Fruit fly (Drosophila melanogaster) whole organism, pupa: ENCODE measurements around the gene Pif1A.

ENCODE experiments used
- CG10348 ChIP-seq: fragments of 200-800 bp; sonication (Bioruptor generic); IDR thresholded peaks from 2 replicates; pipeline ENCODE4 v1.3.6; 2022; ENCODE audit warnings: missing biosample characterization, missing genetic modification characterization
- CG12605 ChIP-seq: fragments of 200-800 bp; sonication (Bioruptor generic); IDR thresholded peaks from 2 replicates; pipeline ENCODE4 v1.3.6; 2022; ENCODE audit warnings: missing biosample characterization, missing genetic modification characterization
- CG13204 ChIP-seq: fragments of 200-800 bp; sonication (Bioruptor generic); optimal IDR thresholded peaks from 2 replicates; lab custom pipeline; 2018; ENCODE audit warnings: missing biosample characterization, mild to moderate bottlenecking, missing genetic modification characterization, moderate library complexity
- CG14655 ChIP-seq: fragments of 200-800 bp; sonication (Bioruptor generic); optimal IDR thresholded peaks from 3 replicates; lab custom pipeline; 2017; ENCODE audit warnings: mild to moderate bottlenecking, missing biosample characterization, missing genetic modification reagents, missing genetic modification characterization
- CG15710 ChIP-seq: fragments of 200-800 bp; sonication (Bioruptor generic); optimal IDR thresholded peaks from 2 replicates; lab custom pipeline; 2018; ENCODE audit warnings: missing biosample characterization, mild to moderate bottlenecking, missing genetic modification characterization, moderate library complexity
- CG17806 ChIP-seq: fragments of 200-800 bp; sonication (Bioruptor generic); optimal IDR thresholded peaks from 2 replicates; lab custom pipeline; 2018; ENCODE audit warnings: missing biosample characterization, mild to moderate bottlenecking, missing genetic modification characterization, moderate library complexity
- CG32121 ChIP-seq: fragments of 200-800 bp; sonication (Bioruptor generic); IDR thresholded peaks from 2 replicates; pipeline ENCODE4 v1.3.6; 2022; ENCODE audit warnings: missing biosample characterization, missing genetic modification characterization
- CG34367 ChIP-seq: fragments of 200-800 bp; sonication (Bioruptor generic); optimal IDR thresholded peaks from 2 replicates; lab custom pipeline; 2018; ENCODE audit warnings: missing biosample characterization, mild to moderate bottlenecking, missing genetic modification characterization
- CG4496 ChIP-seq: fragments of 200-800 bp; sonication (Bioruptor generic); IDR thresholded peaks from 3 replicates; pipeline ENCODE4 v1.3.6; 2022; ENCODE audit warnings: missing biosample characterization, missing genetic modification characterization
- CG8159 ChIP-seq: fragments of 200-800 bp; sonication (Bioruptor generic); optimal IDR thresholded peaks from 3 replicates; lab custom pipeline; 2018; ENCODE audit warnings: missing biosample characterization, mild to moderate bottlenecking, missing genetic modification characterization, moderate library complexity
- CG8301 ChIP-seq: fragments of 200-800 bp; sonication (Bioruptor generic); optimal IDR thresholded peaks from 2 replicates; lab custom pipeline; 2018; ENCODE audit warnings: missing biosample characterization, mild to moderate bottlenecking, missing genetic modification characterization
- CG9948 ChIP-seq: fragments of 200-800 bp; sonication (Bioruptor generic); optimal IDR thresholded peaks from 2 replicates; lab custom pipeline; 2018; ENCODE audit warnings: missing biosample characterization, mild to moderate bottlenecking, missing genetic modification characterization, moderate library complexity
- D1 ChIP-seq: fragments of 200-800 bp; sonication (Bioruptor generic); optimal IDR thresholded peaks from 2 replicates; lab custom pipeline; 2018; ENCODE audit warnings: missing biosample characterization, mild to moderate bottlenecking, missing genetic modification characterization, moderate library complexity
- EcR ChIP-seq: fragments of 200-800 bp; sonication (Bioruptor generic); optimal IDR thresholded peaks from 3 replicates; lab custom pipeline; 2019; ENCODE audit warnings: missing biosample characterization, missing genetic modification characterization, mild to moderate bottlenecking, moderate library complexity, missing genetic modification reagents
- Ets98B ChIP-seq: fragments of 200-800 bp; sonication (Bioruptor generic); IDR thresholded peaks from 2 replicates; pipeline ENCODE4 v1.3.6; 2022; ENCODE audit warnings: missing biosample characterization, missing genetic modification characterization
- Pif1A ChIP-seq: fragments of 200-800 bp; sonication (Bioruptor generic); optimal IDR thresholded peaks from 3 replicates; lab custom pipeline; 2016; ENCODE audit warnings: missing biosample characterization, missing genetic modification characterization
- Pif1B ChIP-seq: fragments of 200-800 bp; sonication (Bioruptor generic); optimal IDR thresholded peaks from 3 replicates; lab custom pipeline; 2016; ENCODE audit warnings: missing biosample characterization, missing genetic modification characterization
- Snoo ChIP-seq: fragments of 200-800 bp; sonication (Bioruptor generic); optimal IDR thresholded peaks from 3 replicates; lab custom pipeline; 2017; ENCODE audit warnings: missing biosample characterization, mild to moderate bottlenecking, missing genetic modification characterization, inconsistent platforms
- fd96Ca ChIP-seq: fragments of 200-800 bp; sonication (Bioruptor generic); IDR thresholded peaks from 3 replicates; pipeline ENCODE4 v1.3.6; 2022; ENCODE audit warnings: missing biosample characterization, missing genetic modification characterization
- gl ChIP-seq: fragments of 200-800 bp; sonication (Bioruptor generic); optimal IDR thresholded peaks from 2 replicates; lab custom pipeline; 2018; ENCODE audit warnings: missing biosample characterization, mild to moderate bottlenecking, missing genetic modification characterization
- rn ChIP-seq: fragments of 200-800 bp; sonication (Bioruptor generic); IDR thresholded peaks from 2 replicates; pipeline ENCODE4 v1.3.6; 2022; ENCODE audit warnings: missing biosample characterization, missing genetic modification characterization

The Pif1A gene

DNA sequence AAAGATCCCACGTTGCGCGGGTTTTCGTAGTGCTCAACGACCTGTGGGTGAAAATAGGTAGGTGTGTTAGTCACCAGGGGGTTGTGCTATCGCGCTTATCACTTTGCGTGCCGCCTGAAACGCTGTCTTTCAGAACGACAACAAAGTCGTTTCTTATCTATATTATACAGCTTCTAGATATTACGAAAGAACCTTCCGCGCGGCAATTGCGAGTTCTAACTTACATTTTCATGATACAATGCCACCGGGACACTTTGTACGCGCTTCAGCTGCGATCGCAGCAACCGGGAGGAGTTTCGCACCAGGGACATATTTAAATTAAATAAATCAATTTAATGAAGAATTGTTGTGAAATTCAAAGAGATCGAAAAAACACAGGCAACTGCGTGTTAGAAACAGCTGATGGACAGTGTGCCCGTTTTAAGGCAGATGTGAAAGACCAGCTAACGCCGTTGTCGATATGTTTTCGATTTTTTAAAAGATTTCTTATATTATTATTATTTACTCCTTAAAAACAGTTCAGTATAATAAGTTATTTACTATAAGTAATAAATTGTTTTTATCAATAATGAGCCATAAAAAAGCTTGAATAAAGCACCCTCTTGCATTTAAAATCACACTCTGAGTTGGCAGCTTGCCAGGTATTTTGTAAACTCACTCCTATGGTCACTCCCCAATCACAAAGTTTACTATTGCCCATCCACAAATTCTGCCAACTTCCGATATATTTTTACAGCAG is 23.0 kb upstream of the Pif1A start, which contains the start of the genes IscU and CG8379:
IscU (minus strand) TSS at position 417 of the 739 bp plus-strand sequence.
CG8379 (plus strand) TSS at position 651 of the 739 bp plus-strand sequence.
- TF ChIP-seq CG34367 (tag; lab: Kevin White, UChicago): no peak
- no peak for TF ChIP-seq CG13204 (GFP tag; lab: Kevin White, UChicago)
- TF ChIP-seq CG15710 (tag; lab: Kevin White, UChicago): no peak
- no peak for TF ChIP-seq CG4496 (GFP tag; lab: Robert Waterston, UW)
- TF ChIP-seq CG8159 (tag; lab: Kevin White, UChicago): no peak
- TF ChIP-seq fd96Ca (GFP tag; lab: Robert Waterston, UW): no peak
- TF ChIP-seq CG32121 (GFP tag; lab: Robert Waterston, UW): no peak
- TF ChIP-seq Pif1B: no peak
- no peak for TF ChIP-seq D1 (tag; lab: Kevin White, UChicago)
- no peak for TF ChIP-seq EcR (GFP tag; lab: Kevin White, UChicago)
- TF ChIP-seq Snoo: no peak
- no peak for TF ChIP-seq Pif1A (GFP tag; lab: Kevin White, UChicago)
- TF ChIP-seq rn (GFP tag; lab: Robert Waterston, UW): no peak
- no peak for TF ChIP-seq CG8301 (tag; lab: Kevin White, UChicago)
- no peak for TF ChIP-seq CG12605
- TF ChIP-seq CG10348 (GFP tag; lab: Robert Waterston, UW): no peak
- no peak for TF ChIP-seq CG14655 (GFP tag; lab: Kevin White, UChicago)
- TF ChIP-seq, all 21 proteins: peak for 0

DNA sequence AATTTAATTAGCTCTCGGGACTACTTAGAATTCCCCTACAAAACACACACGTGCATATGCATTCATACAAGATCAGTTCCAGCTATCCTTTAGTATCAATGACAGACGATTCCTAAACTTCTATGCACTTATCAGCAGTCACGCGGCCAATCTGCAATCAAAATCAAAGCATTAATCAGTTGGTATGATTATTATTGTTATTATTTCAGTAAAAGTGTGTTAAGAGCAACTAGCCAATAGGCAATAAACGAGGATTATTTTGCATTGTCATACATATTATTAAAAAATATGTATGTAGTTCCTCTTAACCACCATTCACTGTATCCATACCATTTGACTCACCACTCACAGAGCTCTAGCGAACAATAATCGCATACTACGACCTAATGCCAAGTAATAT is 21.9 kb upstream of the Pif1A start:
- TF ChIP-seq CG13204 (GFP tag; lab: Kevin White, UChicago): no peak
- TF ChIP-seq CG34367 (tag; lab: Kevin White, UChicago): no peak
- TF ChIP-seq CG8159 (tag; lab: Kevin White, UChicago): no peak
- no peak for TF ChIP-seq CG8301 (tag; lab: Kevin White, UChicago)
- no peak for TF ChIP-seq CG9948 (tag; lab: Kevin White, UChicago)
- no peak for TF ChIP-seq D1 (tag; lab: Kevin White, UChicago)
- TF ChIP-seq Pif1B: no peak
- no peak for TF ChIP-seq Pif1A (GFP tag; lab: Kevin White, UChicago)
- no peak for TF ChIP-seq Ets98B (GFP tag; lab: Robert Waterston, UW)
- no peak for TF ChIP-seq CG32121 (GFP tag; lab: Robert Waterston, UW)
- no peak for TF ChIP-seq CG15710 (tag; lab: Kevin White, UChicago)
- no peak for TF ChIP-seq CG10348 (GFP tag; lab: Robert Waterston, UW)
- no peak for TF ChIP-seq CG4496 (GFP tag; lab: Robert Waterston, UW)
- no peak for TF ChIP-seq CG12605

DNA sequence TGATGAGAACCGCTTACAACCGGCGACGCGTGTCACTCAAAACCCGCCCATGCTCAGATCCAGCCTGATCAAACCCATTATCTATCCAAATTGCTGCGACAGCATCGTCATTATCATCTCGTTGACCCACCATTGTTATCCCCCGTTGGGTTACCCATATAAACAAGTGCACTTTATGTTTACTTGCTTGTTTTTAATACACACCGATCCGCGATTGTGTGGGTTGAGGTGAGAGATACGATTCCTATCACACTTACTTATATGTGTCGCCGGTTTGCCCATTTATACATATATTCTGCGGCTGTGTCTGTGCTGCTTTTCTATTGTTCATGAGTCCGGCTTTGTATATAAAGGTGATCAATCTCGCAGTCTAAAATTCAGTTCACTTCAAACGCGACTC is 20.6 kb upstream of the Pif1A start, which contains the start of gene CG8369:
CG8369 (plus strand) TSS at position 386 of the 400 bp plus-strand sequence.
- no peak for TF ChIP-seq CG8301 (tag; lab: Kevin White, UChicago)
- no peak for TF ChIP-seq Pif1B
- no peak for TF ChIP-seq CG12605
- TF ChIP-seq EcR (GFP tag; lab: Kevin White, UChicago): peak; percentile 51
- TF ChIP-seq, all 21 proteins: peak for 1

DNA sequence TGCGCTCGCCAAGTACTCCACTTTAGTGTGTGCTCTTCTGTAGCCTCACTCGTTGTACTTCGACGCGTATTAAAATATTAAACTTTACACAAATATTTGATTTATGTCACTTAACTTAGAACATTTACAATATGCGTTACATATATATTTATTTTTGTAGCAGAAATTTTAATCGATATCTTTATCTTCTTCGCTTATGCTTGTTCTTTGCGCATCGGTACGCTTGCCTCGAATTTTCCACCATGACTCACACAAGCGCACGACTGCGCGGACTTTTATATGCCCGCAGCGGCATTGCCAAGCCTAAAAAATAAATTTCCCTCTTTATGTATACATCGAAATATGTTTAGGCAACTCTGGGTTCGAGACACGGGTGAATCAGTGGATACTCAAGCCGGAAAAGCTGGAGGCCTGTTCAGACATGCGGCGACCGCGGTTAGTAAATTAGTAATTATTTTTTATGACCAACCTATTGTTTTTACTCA is 19.5 kb upstream of the Pif1A start, which contains the start of gene aqz:
aqz (minus strand) TSS at position 255 of the 485 bp plus-strand sequence.
- TF ChIP-seq CG14655 (GFP tag; lab: Kevin White, UChicago): no peak
- no peak for TF ChIP-seq fd96Ca (GFP tag; lab: Robert Waterston, UW)
- peak; percentile 2 for TF ChIP-seq CG17806
- TF ChIP-seq CG8159 (tag; lab: Kevin White, UChicago): no peak
- TF ChIP-seq Snoo: peak; percentile 12
- TF ChIP-seq gl (tag; lab: Kevin White, UChicago): no peak
- TF ChIP-seq CG4496 (GFP tag; lab: Robert Waterston, UW): peak; percentile 68
- peak; percentile 48 for TF ChIP-seq D1 (tag; lab: Kevin White, UChicago)
- TF ChIP-seq CG12605: peak; percentile 63
- peak; percentile 10 for TF ChIP-seq Pif1B
- TF ChIP-seq rn (GFP tag; lab: Robert Waterston, UW): no peak
- peak; percentile 9 for TF ChIP-seq EcR (GFP tag; lab: Kevin White, UChicago)
- TF ChIP-seq CG8301 (tag; lab: Kevin White, UChicago): peak; percentile 2
- no peak for TF ChIP-seq CG9948 (tag; lab: Kevin White, UChicago)
- TF ChIP-seq CG32121 (GFP tag; lab: Robert Waterston, UW): peak; percentile 26; the same call in 1 of the 2 replicates
- TF ChIP-seq CG10348 (GFP tag; lab: Robert Waterston, UW): no peak
- peak; percentile 32 for TF ChIP-seq Pif1A (GFP tag; lab: Kevin White, UChicago)
- TF ChIP-seq Ets98B (GFP tag; lab: Robert Waterston, UW): peak; percentile 52; the same call in 1 of the 2 replicates
- TF ChIP-seq CG15710 (tag; lab: Kevin White, UChicago): no peak
- peak; percentile 36 for TF ChIP-seq CG34367 (tag; lab: Kevin White, UChicago)
- TF ChIP-seq CG13204 (GFP tag; lab: Kevin White, UChicago): no peak

DNA sequence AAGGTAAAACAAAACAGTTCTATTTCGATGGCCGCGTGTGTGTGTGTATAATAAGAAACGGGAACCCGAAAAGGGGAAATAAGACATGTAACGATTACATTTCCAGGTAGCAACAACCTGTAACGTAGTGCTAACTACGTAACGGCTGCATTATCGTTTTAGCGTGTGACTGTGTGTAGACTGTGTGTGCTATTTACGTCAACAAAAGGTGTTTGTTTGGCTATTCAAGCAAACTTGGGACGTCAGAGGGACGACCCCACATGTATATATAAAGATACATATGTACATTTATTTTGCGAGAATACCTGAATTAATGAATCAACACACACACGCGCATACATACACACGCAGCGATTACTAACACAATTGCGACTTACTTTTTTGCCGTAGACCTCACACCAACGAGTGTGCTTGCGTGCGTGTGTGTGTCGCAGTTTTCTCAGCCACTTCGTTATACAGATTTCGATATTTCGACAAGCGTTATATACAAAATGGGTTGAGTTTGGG is 18.6 kb upstream of the Pif1A start:
- no peak for TF ChIP-seq Snoo
- TF ChIP-seq fd96Ca (GFP tag; lab: Robert Waterston, UW): peak; percentile 42; the same call in 1 of the 3 replicates
- TF ChIP-seq gl (tag; lab: Kevin White, UChicago): peak; percentile 33
- no peak for TF ChIP-seq CG15710 (tag; lab: Kevin White, UChicago)
- TF ChIP-seq CG17806: no peak
- peak; percentile 30 for TF ChIP-seq EcR (GFP tag; lab: Kevin White, UChicago)
- TF ChIP-seq Pif1B: no peak
- TF ChIP-seq Ets98B (GFP tag; lab: Robert Waterston, UW): peak; percentile 7; the same call in 1 of the 2 replicates
- TF ChIP-seq CG13204 (GFP tag; lab: Kevin White, UChicago): no peak
- no peak for TF ChIP-seq CG10348 (GFP tag; lab: Robert Waterston, UW)
- no peak for TF ChIP-seq Pif1A (GFP tag; lab: Kevin White, UChicago)
- no peak for TF ChIP-seq CG8301 (tag; lab: Kevin White, UChicago)
- TF ChIP-seq, all 21 proteins: peak for 4
